Fruit fly (Drosophila melanogaster) whole organism, embryonic: ENCODE results near the gene CheA75a.

Experiments used
- Atf6 ChIP-seq: fragments of 200-800 bp; sonication (Bioruptor generic); IDR thresholded peaks from 2 replicates; pipeline ENCODE4 v1.3.6; 2022; ENCODE audit warnings: missing biosample characterization, missing genetic modification characterization
- Awh ChIP-seq: fragments of 200-800 bp; sonication (Bioruptor generic); IDR thresholded peaks from 2 replicates; pipeline ENCODE4, ENCODE4 v1.3.6; 2022; ENCODE audit warnings: missing biosample characterization, missing genetic modification characterization
- CG10431 ChIP-seq: fragments of 200-800 bp; sonication (Bioruptor generic); optimal IDR thresholded peaks from 3 replicates; lab custom pipeline; 2018; ENCODE audit warnings: missing biosample characterization, mild to moderate bottlenecking, missing genetic modification characterization
- CG11560 ChIP-seq: fragments of 200-800 bp; sonication (Bioruptor generic); IDR thresholded peaks from 3 replicates; pipeline ENCODE4 v1.3.6; 2022; ENCODE audit warnings: missing biosample characterization, missing genetic modification characterization
- CG12155 ChIP-seq: fragments of 200-800 bp; sonication (Bioruptor generic); optimal IDR thresholded peaks from 3 replicates; lab custom pipeline; 2016; ENCODE audit warnings: missing biosample characterization, missing genetic modification characterization
- CG12391 ChIP-seq: fragments of 200-800 bp; sonication (Bioruptor generic); optimal IDR thresholded peaks from 3 replicates; lab custom pipeline; 2018; ENCODE audit warnings: missing biosample characterization, mild to moderate bottlenecking, missing genetic modification characterization, moderate library complexity
- CG1647 ChIP-seq: fragments of 200-800 bp; sonication (Bioruptor generic); optimal IDR thresholded peaks from 3 replicates; lab custom pipeline; 2016; ENCODE audit warnings: missing biosample characterization, missing genetic modification characterization
- CG16779 ChIP-seq: fragments of 200-800 bp; sonication (Bioruptor generic); IDR thresholded peaks from 2 replicates; pipeline ENCODE4 v1.3.6; 2022; ENCODE audit warnings: missing biosample characterization, missing genetic modification characterization
- CG17802 ChIP-seq: fragments of 200-800 bp; sonication (Bioruptor generic); optimal IDR thresholded peaks from 2 replicates; lab custom pipeline; 2018; ENCODE audit warnings: missing biosample characterization, mild to moderate bottlenecking, missing genetic modification characterization, moderate library complexity
- CG18619 ChIP-seq: fragments of 200-800 bp; sonication (Bioruptor generic); optimal IDR thresholded peaks from 3 replicates; lab custom pipeline; 2017; ENCODE audit warnings: missing biosample characterization, mild to moderate bottlenecking, missing genetic modification characterization
- CG31224 ChIP-seq: fragments of 200-800 bp; sonication (Bioruptor generic); IDR thresholded peaks from 2 replicates; pipeline ENCODE4 v1.3.6; 2022; ENCODE audit warnings: missing biosample characterization, missing genetic modification characterization
- CG31365 ChIP-seq: fragments of 200-800 bp; sonication (Bioruptor generic); optimal IDR thresholded peaks from 2 replicates; lab custom pipeline; 2018; ENCODE audit warnings: missing biosample characterization, mild to moderate bottlenecking, missing genetic modification characterization
- CG4404 ChIP-seq: fragments of 200-800 bp; sonication (Bioruptor generic); IDR thresholded peaks from 2 replicates; pipeline ENCODE4 v1.3.6; 2022; ENCODE audit warnings: missing biosample characterization, missing genetic modification characterization
- CG6683 ChIP-seq: fragments of 200-800 bp; sonication (Bioruptor generic); optimal IDR thresholded peaks from 2 replicates; lab custom pipeline; 2017; ENCODE audit warnings: missing biosample characterization, mild to moderate bottlenecking, missing genetic modification characterization, missing genetic modification reagents
- CG7556 ChIP-seq: fragments of 200-800 bp; sonication (Bioruptor generic); optimal IDR thresholded peaks from 2 replicates; lab custom pipeline; 2017; ENCODE audit warnings: missing biosample characterization, mild to moderate bottlenecking, missing genetic modification characterization
- Dek ChIP-seq: fragments of 200-800 bp; sonication (Bioruptor generic); optimal IDR thresholded peaks from 3 replicates; lab custom pipeline; 2019; ENCODE audit warnings: missing biosample characterization, mild to moderate bottlenecking, missing genetic modification characterization, moderate library complexity
- Dip2 ChIP-seq: fragments of 200-800 bp; sonication (Bioruptor generic); IDR thresholded peaks from 2 replicates; pipeline ENCODE4 v1.3.6; 2022; ENCODE audit warnings: missing biosample characterization, missing genetic modification characterization
- Dip3 ChIP-seq: fragments of 200-800 bp; sonication (Bioruptor generic); optimal IDR thresholded peaks from 3 replicates; lab custom pipeline; 2016; ENCODE audit warnings: missing biosample characterization, missing genetic modification characterization
- E2f2 ChIP-seq: fragments of 200-800 bp; sonication (Bioruptor generic); IDR thresholded peaks from 2 replicates; pipeline ENCODE4 v1.3.6; 2022; ENCODE audit warnings: missing biosample characterization, missing genetic modification characterization
- Fer1 ChIP-seq: fragments of 200-800 bp; sonication (Bioruptor generic); optimal IDR thresholded peaks from 2 replicates; lab custom pipeline; 2017; ENCODE audit warnings: missing biosample characterization, mild to moderate bottlenecking, missing genetic modification characterization
- Gsc ChIP-seq: fragments of 200-800 bp; sonication (Bioruptor generic); IDR thresholded peaks from 2 replicates; pipeline ENCODE4 v1.3.6; 2022; ENCODE audit warnings: missing biosample characterization, missing genetic modification characterization
- Gug ChIP-seq: fragments of 200-800 bp; sonication (Bioruptor generic); IDR thresholded peaks from 4 replicates; pipeline ENCODE4 v1.3.6; 2022; ENCODE audit warnings: missing biosample characterization, missing genetic modification characterization
- H2.0 ChIP-seq: fragments of 200-800 bp; sonication (Bioruptor generic); IDR thresholded peaks from 2 replicates; pipeline ENCODE4 v1.3.6; 2022; ENCODE audit warnings: missing biosample characterization, missing genetic modification characterization
- Hand ChIP-seq: fragments of 200-800 bp; sonication (Bioruptor generic); optimal IDR thresholded peaks from 2 replicates; lab custom pipeline; 2017; ENCODE audit warnings: mild to moderate bottlenecking, missing biosample characterization, missing genetic modification reagents, missing genetic modification characterization
- MBD-R2 ChIP-seq: fragments of 200-800 bp; sonication (Bioruptor generic); IDR thresholded peaks from 2 replicates; pipeline ENCODE4 v1.3.6; 2022; ENCODE audit warnings: missing biosample characterization, missing genetic modification characterization
- NK7.1 ChIP-seq: fragments of 200-800 bp; sonication (Bioruptor generic); optimal IDR thresholded peaks from 3 replicates; lab custom pipeline; 2016; ENCODE audit warnings: missing biosample characterization, missing genetic modification characterization
- Pdp1 ChIP-seq, 2 experiments: fragments of 200-800 bp; sonication (Bioruptor generic); optimal IDR thresholded peaks; 3 replicates each; lab custom pipeline; 2016; ENCODE audit warnings: missing biosample characterization in 2 of 2, missing genetic modification characterization in 2 of 2, mild to moderate bottlenecking in 1 of 2, moderate library complexity in 1 of 2
- Ravus ChIP-seq: fragments of 200-800 bp; sonication (Bioruptor generic); IDR thresholded peaks from 2 replicates; pipeline ENCODE4 v1.3.6; 2022; ENCODE audit warnings: missing biosample characterization, missing genetic modification characterization
- Side ChIP-seq: fragments of 200-800 bp; sonication (Bioruptor generic); optimal IDR thresholded peaks from 2 replicates; lab custom pipeline; 2016; ENCODE audit warnings: missing biosample characterization, missing genetic modification characterization
- Trl ChIP-seq, 3 experiments: fragments of >200 bp in 2 of 3; fragments of 200-800 bp in 1 of 3; sonication (Bioruptor generic) in 1 of 3; optimal IDR thresholded peaks; 2 replicates in 1 of 3; 3 replicates in 2 of 3; lab custom pipeline; 2016 to 2017; ENCODE audit warnings: missing biosample characterization in 1 of 3, missing genetic modification characterization in 1 of 3
- ab ChIP-seq: fragments of 200-800 bp; sonication (Bioruptor generic); optimal IDR thresholded peaks from 2 replicates; lab custom pipeline; 2016; ENCODE audit warnings: missing biosample characterization, missing genetic modification characterization
- cg ChIP-seq: fragments of 200-800 bp; sonication (Bioruptor generic); optimal IDR thresholded peaks from 3 replicates; lab custom pipeline; 2019; ENCODE audit warnings: missing biosample characterization, mild to moderate bottlenecking, missing genetic modification characterization, moderate library complexity
- corto ChIP-seq: fragments of 200-800 bp; sonication (Bioruptor generic); optimal IDR thresholded peaks from 2 replicates; lab custom pipeline; 2016; ENCODE audit warnings: missing biosample characterization, mild to moderate bottlenecking, missing genetic modification characterization, moderate library complexity
- dm ChIP-seq: fragments of 200-800 bp; sonication (Bioruptor generic); optimal IDR thresholded peaks from 3 replicates; lab custom pipeline; 2016; ENCODE audit warnings: missing biosample characterization, missing genetic modification characterization
- exex ChIP-seq: fragments of 200-800 bp; sonication (Bioruptor generic); optimal IDR thresholded peaks from 4 replicates; lab custom pipeline; 2018; ENCODE audit warnings: missing biosample characterization, mild to moderate bottlenecking, missing genetic modification characterization, moderate library complexity
- ftz-f1 ChIP-seq: fragments of 200-800 bp; sonication (Bioruptor generic); optimal IDR thresholded peaks from 2 replicates; lab custom pipeline; 2016; ENCODE audit warnings: missing biosample characterization, missing genetic modification characterization
- gcm ChIP-seq: fragments of 200-800 bp; sonication (Bioruptor generic); optimal IDR thresholded peaks from 2 replicates; lab custom pipeline; 2019; ENCODE audit warnings: missing biosample characterization, mild to moderate bottlenecking, missing genetic modification characterization, moderate library complexity
- hkb ChIP-seq, 2 experiments: fragments of 200-800 bp in 1 of 2; fragments of >200 bp in 1 of 2; sonication (Bioruptor generic) in 1 of 2; IDR thresholded peaks in 1 of 2; optimal IDR thresholded peaks in 1 of 2; 2 replicates each; pipeline versions ENCODE4 v1.3.6 to Lab custom; 2017 to 2022; ENCODE audit warnings: missing biosample characterization in 1 of 2, missing genetic modification characterization in 1 of 2
- ind ChIP-seq: fragments of 200-800 bp; sonication (Bioruptor generic); optimal IDR thresholded peaks from 3 replicates; lab custom pipeline; 2016; ENCODE audit warnings: missing biosample characterization, missing genetic modification characterization
- maf-S ChIP-seq: fragments of 200-800 bp; sonication (Bioruptor generic); optimal IDR thresholded peaks from 2 replicates; lab custom pipeline; 2016; ENCODE audit warnings: missing biosample characterization, missing genetic modification characterization
- nau ChIP-seq: fragments of 200-800 bp; sonication (Bioruptor generic); optimal IDR thresholded peaks from 3 replicates; lab custom pipeline; 2017; ENCODE audit warnings: missing biosample characterization, mild to moderate bottlenecking, missing genetic modification characterization, missing genetic modification reagents
- nmo ChIP-seq: fragments of 200-800 bp; sonication (Bioruptor generic); optimal IDR thresholded peaks from 2 replicates; lab custom pipeline; 2018; ENCODE audit warnings: missing biosample characterization, mild to moderate bottlenecking, missing genetic modification characterization, moderate library complexity
- pfk ChIP-seq: fragments of 200-800 bp; sonication (Bioruptor generic); optimal IDR thresholded peaks from 2 replicates; lab custom pipeline; 2018; ENCODE audit warnings: missing biosample characterization, mild to moderate bottlenecking, missing genetic modification characterization, moderate library complexity
- sens ChIP-seq: fragments of 200-800 bp; sonication (Bioruptor generic); peaks from one replicate; lab custom pipeline; 2016; ENCODE audit warnings: missing biosample characterization, missing genetic modification characterization
- sens-2 ChIP-seq: fragments of 200-800 bp; sonication (Bioruptor generic); IDR thresholded peaks from 2 replicates; pipeline ENCODE4 v1.3.6; 2022; ENCODE audit warnings: missing biosample characterization, missing genetic modification characterization
- tna ChIP-seq: fragments of 200-800 bp; sonication (Bioruptor generic); IDR thresholded peaks from 2 replicates; pipeline ENCODE4 v1.3.6; 2022; ENCODE audit warnings: missing biosample characterization, missing genetic modification characterization; ENCODE audit not compliant: partially characterized antibody
- wek ChIP-seq: fragments of 200-800 bp; sonication (Bioruptor generic); optimal IDR thresholded peaks from 3 replicates; lab custom pipeline; 2018; ENCODE audit warnings: missing biosample characterization, mild to moderate bottlenecking, missing genetic modification characterization, moderate library complexity
- zf30C ChIP-seq: fragments of 200-800 bp; sonication (Bioruptor generic); optimal IDR thresholded peaks from 3 replicates; lab custom pipeline; 2018; ENCODE audit warnings: missing biosample characterization, mild to moderate bottlenecking, missing genetic modification characterization

CheA75a gene

DNA sequence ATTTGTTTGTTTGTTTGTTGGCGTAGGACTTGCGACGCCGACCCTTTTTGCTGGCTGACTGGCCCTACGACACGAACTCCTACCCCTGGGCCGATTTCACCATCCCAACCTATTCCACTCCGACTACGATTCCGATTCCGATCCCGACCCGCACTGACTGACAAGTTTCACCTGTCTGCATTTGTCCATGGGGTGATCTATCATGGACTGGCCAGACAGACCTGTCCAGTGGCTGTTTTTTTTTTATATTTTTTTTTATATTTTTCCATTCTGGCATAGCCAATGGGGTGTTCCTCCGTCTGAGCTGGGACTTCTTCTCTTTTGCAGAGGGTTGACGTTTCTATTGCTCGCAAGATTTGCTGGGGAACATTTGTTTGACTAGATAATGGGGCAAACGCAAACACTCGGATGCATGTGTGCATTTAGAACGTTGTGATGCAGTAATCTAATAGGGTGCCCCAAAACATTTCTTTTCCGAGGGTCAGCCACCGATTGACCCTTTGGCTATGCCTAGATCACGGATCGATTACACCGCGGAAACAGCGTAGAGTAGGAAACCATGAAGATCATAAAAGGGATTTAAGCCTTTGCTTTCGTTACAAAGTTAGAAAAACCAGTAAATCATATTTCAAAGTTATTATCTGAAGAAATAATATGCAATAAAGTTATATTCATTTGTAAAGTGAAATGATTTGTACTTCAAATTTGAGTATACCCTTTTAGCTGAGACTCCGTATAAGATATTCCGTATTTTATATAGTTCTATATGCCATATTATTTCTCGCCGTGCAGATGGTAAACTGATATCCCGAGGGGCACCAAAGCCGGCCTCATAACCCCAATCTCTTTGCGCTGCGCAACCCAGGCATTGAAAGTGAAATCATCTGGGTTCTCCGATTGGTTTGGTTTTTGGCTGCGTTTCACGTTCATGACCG, 26.2 kb upstream of the CheA75a start (continued):
- TF ChIP-seq cg (GFP tag; lab: Kevin White, UChicago) (no peak), maf-S (GFP tag; lab: Kevin White, UChicago) (no peak), nau (GFP tag; lab: Kevin White, UChicago) (peak; percentile 2), CG17802 (peak; percentile 17), sens (GFP tag; lab: Kevin White, UChicago) (peak; percentile 87), CG6683 (GFP tag; lab: Kevin White, UChicago) (no peak), E2f2 (GFP tag; lab: Robert Waterston, UW) (no peak), CG31365 (no peak), wek (GFP tag; lab: Kevin White, UChicago) (no peak), CG12155 (GFP tag; lab: Kevin White, UChicago) (peak; percentile 6), Pdp1 (GFP tag; optimal IDR thresholded peaks at IDR 0.05; lab: Kevin White, UChicago) (peak; percentile 30 to 47), tna (no peak), sens-2 (GFP tag; lab: Robert Waterston, UW) (0 out of 2 replicates have a peak, but pooled peaks have one; percentile 22), CG11560 (tag; lab: Robert Waterston, UW) (no peak), H2.0 (GFP tag; lab: Robert Waterston, UW) (no peak), pfk (GFP tag; lab: Kevin White, UChicago) (no peak), ind (GFP tag; lab: Kevin White, UChicago) (no peak), Trl (optimal IDR thresholded peaks at IDR 0.05; lab: Kevin White, UChicago) (no peak), Trl (GFP tag; optimal IDR thresholded peaks at IDR 0.05; lab: Kevin White, UChicago) (no peak), CG12391 (tag; lab: Kevin White, UChicago) (peak; percentile 76), Side (GFP tag; lab: Kevin White, UChicago) (no peak), CG1647 (GFP tag; lab: Kevin White, UChicago) (no peak), Dip3 (GFP tag; lab: Kevin White, UChicago) (no peak), CG18619 (GFP tag; lab: Kevin White, UChicago) (no peak), MBD-R2 (GFP tag; lab: Robert Waterston, UW) (no peak), NK7.1 (GFP tag; lab: Kevin White, UChicago) (no peak), CG7556 (GFP tag; lab: Kevin White, UChicago) (peak; percentile 50), exex (no peak), Fer1 (GFP tag; lab: Kevin White, UChicago) (no peak), CG31224 (GFP tag; lab: Robert Waterston, UW) (no peak), Gug (GFP tag; lab: Robert Waterston, UW) (no peak), Hand (GFP tag; lab: Kevin White, UChicago) (no peak), ftz-f1 (GFP tag; lab: Kevin White, UChicago) (no peak), hkb (optimal IDR thresholded peaks at IDR 0.05; lab: Kevin White, UChicago) (no peak), hkb (GFP tag; IDR thresholded peaks at IDR 0.05; lab: Robert Waterston, UW) (no peak), gcm (GFP tag; lab: Kevin White, UChicago) (peak; percentile 61), ab (GFP tag; lab: Kevin White, UChicago) (no peak), Gsc (GFP tag; lab: Robert Waterston, UW) (no peak), zf30C (GFP tag; lab: Kevin White, UChicago) (peak; percentile 82), Awh (GFP tag; lab: Robert Waterston, UW) (no peak), dm (GFP tag; lab: Kevin White, UChicago) (peak; percentile 15), CG4404 (GFP tag; lab: Robert Waterston, UW) (peak; percentile 57; the same call in 1 of the 2 replicates), nmo (GFP tag; lab: Kevin White, UChicago) (peak; percentile 82), Atf6 (GFP tag; lab: Robert Waterston, UW) (no peak; the same call in 1 of the 2 replicates), CG10431 (GFP tag; lab: Kevin White, UChicago) (no peak), Ravus (GFP tag; lab: Robert Waterston, UW) (no peak), CG16779 (GFP tag; lab: Robert Waterston, UW) (no peak), Dip2 (GFP tag; lab: Robert Waterston, UW) (no peak), corto (no peak), Dek (tag; lab: Kevin White, UChicago) (no peak)
